Fruit fly (Drosophila melanogaster) whole organism: ENCODE measurements around the gene Psa.

ENCODE experiments used
- CG8478 ChIP-seq: fragments of >200 bp; optimal IDR thresholded peaks from 2 replicates; lab custom pipeline; 2018; ENCODE audit warnings: inconsistent platforms
- EcR ChIP-seq, 2 experiments: fragments of >200 bp; optimal IDR thresholded peaks; 2 replicates each; lab custom pipeline; 2017; ENCODE audit warnings: missing biosample characterization in 2 of 2, missing genetic modification characterization in 2 of 2, missing genetic modification reagents in 2 of 2

DNA sequence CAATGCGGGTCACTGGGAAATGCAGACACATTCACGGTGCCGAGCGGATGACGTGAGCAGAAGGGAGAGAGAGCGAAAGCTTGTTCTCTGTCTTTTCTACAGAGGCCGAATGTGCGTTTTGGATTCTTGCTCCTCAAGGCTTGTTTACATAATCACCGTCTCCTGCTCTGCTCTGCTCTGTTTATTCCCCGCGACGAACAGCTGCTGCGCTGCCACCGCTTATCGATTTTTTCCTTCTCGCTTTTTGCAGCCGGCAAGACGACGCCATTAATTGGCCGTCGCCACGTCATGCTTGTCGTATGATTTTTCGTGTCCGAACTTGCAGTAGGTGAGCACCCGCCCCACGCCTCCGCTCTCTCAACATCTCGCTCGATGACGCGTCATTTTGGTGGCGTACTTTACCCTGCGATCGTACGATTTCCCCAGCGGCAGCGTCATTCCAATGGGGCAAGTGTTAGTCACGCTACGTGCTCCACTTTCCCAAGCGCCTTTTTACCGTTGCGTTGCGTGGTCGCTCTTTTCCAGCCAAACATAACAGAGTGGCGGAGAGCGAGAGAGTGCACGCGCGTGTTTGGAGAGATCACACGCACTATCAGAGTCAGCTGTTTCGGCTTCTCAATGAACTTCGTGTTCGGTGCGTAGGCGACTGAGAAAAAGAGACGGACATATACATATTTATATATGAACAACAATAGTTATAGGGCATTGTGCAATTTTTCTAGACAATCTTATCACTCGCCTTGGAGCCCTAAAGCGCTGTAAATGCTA lies 43.9 kb downstream of the Psa start:
- TF ChIP-seq CG8478 = no peak
- no peak for TF ChIP-seq EcR (GFP tag; optimal IDR thresholded peaks at IDR 0.05; lab: Kevin White, UChicago)
